Worm (Caenorhabditis elegans): ENCODE data around the gene trxr-1.

DNA sequence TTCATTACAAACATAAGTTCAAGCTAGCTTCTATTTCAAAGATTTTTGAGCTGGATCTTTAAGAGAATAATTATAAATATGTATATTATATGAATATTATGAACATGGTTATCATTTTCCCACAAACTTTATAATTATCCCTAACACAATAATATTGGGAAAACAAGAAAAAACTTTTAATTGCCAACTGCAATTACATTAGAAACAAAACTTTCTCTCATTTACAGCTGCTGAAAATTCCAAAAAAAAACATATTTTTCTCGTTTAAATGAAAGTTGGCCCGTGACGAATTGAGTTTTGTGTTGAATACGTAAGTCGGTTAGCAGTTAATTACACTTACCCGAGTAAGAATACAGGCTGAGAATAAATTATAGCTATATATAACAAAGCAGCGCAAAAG, 50.9 kb downstream of the trxr-1 start:
- TF ChIP-seq nhr-28 (tag; optimal IDR thresholded peaks at IDR 0.05) (no peak), daf-8 (GFP tag; IDR thresholded peaks at IDR 0.05) (no peak), nhr-11 (tag; optimal IDR thresholded peaks at IDR 0.05) (no peak), hlh-11 (tag; optimal IDR thresholded peaks at IDR 0.05) (no peak), snpc-4 (tag; optimal IDR thresholded peaks at IDR 0.05) (no peak), ama-1 (optimal IDR thresholded peaks at IDR 0.05) (no peak), unc-62 (GFP tag; optimal IDR thresholded peaks at IDR 0.05 in 1 of 2) (no peak), unc-62 (tag; optimal IDR thresholded peaks at IDR 0.05) (no peak), zip-2 (tag; optimal IDR thresholded peaks at IDR 0.05) (no peak), ctbp-1 (GFP tag; IDR thresholded peaks at IDR 0.05) (no peak), F49E8.2 (tag; optimal IDR thresholded peaks at IDR 0.05; ENCODE audit: borderline replicate concordance) (no peak), nhr-25 (tag; optimal IDR thresholded peaks at IDR 0.05; ENCODE audit: borderline replicate concordance, insufficient read depth) (no peak), dpl-1 (GFP tag; optimal IDR thresholded peaks at IDR 0.05) (no peak), set-16 (GFP tag; IDR thresholded peaks at IDR 0.05) (no peak), madf-5 (GFP tag; IDR thresholded peaks at IDR 0.05) (no peak)
